Fruit fly (Drosophila melanogaster): ENCODE data around the gene Atg14.

Gene Atg14

dm6 chr3R:29082511-29083296 is 33.5 kb upstream of the Atg14 start:
- TF ChIP-seq CG3919 (GFP tag; optimal IDR thresholded peaks at IDR 0.05) (no peak), Eip78C (GFP tag) (peak; percentile 57), CG3032 (tag; optimal IDR thresholded peaks at IDR 0.05) (no peak), spab (GFP tag; optimal IDR thresholded peaks at IDR 0.05) (no peak), pdm3 (GFP tag; optimal IDR thresholded peaks at IDR 0.05) (no peak), fkh (GFP tag; optimal IDR thresholded peaks at IDR 0.05) (peak; percentile 30), Hr4 (GFP tag; optimal IDR thresholded peaks at IDR 0.05) (no peak), achi (GFP tag; optimal IDR thresholded peaks at IDR 0.05) (no peak), vri (GFP tag; optimal IDR thresholded peaks at IDR 0.05) (no peak), CG8119 (GFP tag; IDR thresholded peaks at IDR 0.05) (no peak), CG16779 (tag; optimal IDR thresholded peaks at IDR 0.05) (no peak), OdsH (GFP tag; optimal IDR thresholded peaks at IDR 0.05) (no peak), Sox14 (GFP tag; optimal IDR thresholded peaks at IDR 0.05) (peak; percentile 2), Lpt (GFP tag; optimal IDR thresholded peaks at IDR 0.05) (no peak), net (GFP tag; optimal IDR thresholded peaks at IDR 0.05) (no peak), CG6276 (GFP tag; optimal IDR thresholded peaks at IDR 0.05) (no peak), CG10669 (GFP tag; optimal IDR thresholded peaks at IDR 0.05) (no peak), dsx (GFP tag; optimal IDR thresholded peaks at IDR 0.05; ENCODE audit: poor library complexity, severe bottlenecking) (no peak), CG1621 (tag; optimal IDR thresholded peaks at IDR 0.05) (no peak), topi (GFP tag; optimal IDR thresholded peaks at IDR 0.05) (no peak), Ets21C (GFP tag; optimal IDR thresholded peaks at IDR 0.05) (no peak), CG6163 (GFP tag; IDR thresholded peaks at IDR 0.05) (no peak), Eip75B (GFP tag; optimal IDR thresholded peaks at IDR 0.05) (no peak), ss (GFP tag; optimal IDR thresholded peaks at IDR 0.05) (no peak), salr (GFP tag; optimal IDR thresholded peaks at IDR 0.05) (no peak), CG11762 (GFP tag; optimal IDR thresholded peaks at IDR 0.05; ENCODE audit: insufficient read depth) (no peak), Eip93F (GFP tag; optimal IDR thresholded peaks at IDR 0.05) (no peak), CG34406 (GFP tag; optimal IDR thresholded peaks at IDR 0.05) (no peak), CG31627 (GFP tag; optimal IDR thresholded peaks at IDR 0.05) (no peak), acj6 (GFP tag; optimal IDR thresholded peaks at IDR 0.05) (no peak), CG11902 (GFP tag; optimal IDR thresholded peaks at IDR 0.05) (no peak), lz (GFP tag; optimal IDR thresholded peaks at IDR 0.05) (no peak), Sox15 (GFP tag; optimal IDR thresholded peaks at IDR 0.05) (no peak), Met (GFP tag; optimal IDR thresholded peaks at IDR 0.05) (no peak), dac (GFP tag; optimal IDR thresholded peaks at IDR 0.05) (no peak), Hr39 (GFP tag; optimal IDR thresholded peaks at IDR 0.05) (no peak), svp (GFP tag) (peak; percentile 55), CG11294 (GFP tag; IDR thresholded peaks at IDR 0.05) (no peak), Hr38 (GFP tag; optimal IDR thresholded peaks at IDR 0.05) (no peak), Gug (GFP tag; IDR thresholded peaks at IDR 0.05) (no peak), CG4318 (GFP tag; optimal IDR thresholded peaks at IDR 0.05) (no peak), CG32006 (GFP tag; optimal IDR thresholded peaks at IDR 0.05) (peak; percentile 7), Ets96B (tag; optimal IDR thresholded peaks at IDR 0.05) (peak; percentile 9), fd59A (GFP tag; optimal IDR thresholded peaks at IDR 0.05) (no peak)

All from whole organism, prepupa.